Fruit fly (Drosophila melanogaster): ENCODE measurements around the gene hay.
A peak's percentile ranks its signal among the peaks of the same experiment; 100 is the strongest.

The hay gene

dm6 chr3L:10679711-10680154 is 48.9 kb downstream of the hay start (continued):
- TF ChIP-seq Nf-YC (tag; optimal IDR thresholded peaks at IDR 0.05) = no peak
- peak; percentile 36 for TF ChIP-seq CG9727 (GFP tag; optimal IDR thresholded peaks at IDR 0.05)
- TF ChIP-seq CG18619 (GFP tag; optimal IDR thresholded peaks at IDR 0.05) = peak; percentile 20
- TF ChIP-seq CG11456 (GFP tag; IDR thresholded peaks at IDR 0.05) = 0 out of 3 replicates have a peak, but pooled peaks have one; percentile 9
- no peak for TF ChIP-seq lola (GFP tag; optimal IDR thresholded peaks at IDR 0.05)
- peak; percentile 47 for TF ChIP-seq sqz (GFP tag; optimal IDR thresholded peaks at IDR 0.05)
- TF ChIP-seq CG16863 (GFP tag; optimal IDR thresholded peaks at IDR 0.05) = peak; percentile 2
- no peak for TF ChIP-seq E2f1 (GFP tag; IDR thresholded peaks at IDR 0.05)
- TF ChIP-seq otp (GFP tag; IDR thresholded peaks at IDR 0.05) = 0 out of 3 replicates have a peak, but pooled peaks have one; percentile 11
- TF ChIP-seq bsh (GFP tag; optimal IDR thresholded peaks at IDR 0.05) = peak in 1 of 2 experiments; percentile 34
- no peak for TF ChIP-seq CG11093 (GFP tag; IDR thresholded peaks at IDR 0.05)
- TF ChIP-seq Meics (GFP tag; optimal IDR thresholded peaks at IDR 0.05) = peak; percentile 8
- no peak for TF ChIP-seq Aef1 (GFP tag; IDR thresholded peaks at IDR 0.05)
- no peak for TF ChIP-seq CG6272 (GFP tag; IDR thresholded peaks at IDR 0.05)
- TF ChIP-seq CoRest (tag; optimal IDR thresholded peaks at IDR 0.05) = peak; percentile 4
- no peak for TF ChIP-seq CG31224 (GFP tag; IDR thresholded peaks at IDR 0.05)
- TF ChIP-seq insv (GFP tag; optimal IDR thresholded peaks at IDR 0.05) = no peak
- no peak for TF ChIP-seq CG4820 (GFP tag; optimal IDR thresholded peaks at IDR 0.05)
- TF ChIP-seq ac (GFP tag; optimal IDR thresholded peaks at IDR 0.05) = no peak
- TF ChIP-seq CG13775 (GFP tag; optimal IDR thresholded peaks at IDR 0.05) = peak; percentile 22
- no peak for TF ChIP-seq onecut (GFP tag; IDR thresholded peaks at IDR 0.05)
- TF ChIP-seq CG11696 (GFP tag; IDR thresholded peaks at IDR 0.05) = peak; percentile 54; the same call in 1 of the 2 replicates
- TF ChIP-seq gro (GFP tag; optimal IDR thresholded peaks at IDR 0.05) = peak; percentile 0
- TF ChIP-seq CG17912 (GFP tag; optimal IDR thresholded peaks at IDR 0.05) = no peak
- peak; percentile 18 for TF ChIP-seq CrebB (tag; optimal IDR thresholded peaks at IDR 0.05)
- TF ChIP-seq CG10543 (GFP tag; optimal IDR thresholded peaks at IDR 0.05) = peak; percentile 62
- TF ChIP-seq kah (GFP tag; optimal IDR thresholded peaks at IDR 0.05) = no peak
- TF ChIP-seq yki (optimal IDR thresholded peaks at IDR 0.05) = no peak
- TF ChIP-seq Hmx (GFP tag; optimal IDR thresholded peaks at IDR 0.05) = no peak
- no peak for TF ChIP-seq Rx (GFP tag; IDR thresholded peaks at IDR 0.05)
- TF ChIP-seq Ravus (GFP tag; IDR thresholded peaks at IDR 0.05) = no peak
- peak; percentile 21 for TF ChIP-seq CG17359 (tag; optimal IDR thresholded peaks at IDR 0.05)
- peak; percentile 6 for TF ChIP-seq CG15514 (GFP tag; optimal IDR thresholded peaks at IDR 0.05)
- no peak for TF ChIP-seq CG10147 (GFP tag; optimal IDR thresholded peaks at IDR 0.05)
- no peak for TF ChIP-seq dan (GFP tag; IDR thresholded peaks at IDR 0.05)
- peak; percentile 40; the same call in 1 of the 3 replicates for TF ChIP-seq CG11695 (GFP tag; IDR thresholded peaks at IDR 0.05)
- peak; percentile 27 for TF ChIP-seq CG4328 (GFP tag; optimal IDR thresholded peaks at IDR 0.05)
- no peak for TF ChIP-seq CG1529 (GFP tag; optimal IDR thresholded peaks at IDR 0.05)
- TF ChIP-seq HHEX (GFP tag; optimal IDR thresholded peaks at IDR 0.05) = peak; percentile 36
- no peak for TF ChIP-seq Vsx1 (GFP tag; optimal IDR thresholded peaks at IDR 0.05)
- no peak for TF ChIP-seq sim (GFP tag; IDR thresholded peaks at IDR 0.05)
- TF ChIP-seq CG4360 (GFP tag; IDR thresholded peaks at IDR 0.05) = peak; percentile 73
- peak; percentile 30 for TF ChIP-seq Sox100B (GFP tag; optimal IDR thresholded peaks at IDR 0.05)
- peak; percentile 19 for TF ChIP-seq CG10274 (GFP tag; optimal IDR thresholded peaks at IDR 0.05)
- peak; percentile 12 for TF ChIP-seq luna (GFP tag; optimal IDR thresholded peaks at IDR 0.05)
- peak; percentile 7 for TF ChIP-seq CG12391 (tag; optimal IDR thresholded peaks at IDR 0.05)
- peak; percentile 18 for TF ChIP-seq CG11504 (tag; optimal IDR thresholded peaks at IDR 0.05)
- TF ChIP-seq usp (GFP tag; optimal IDR thresholded peaks at IDR 0.05) = no peak
- TF ChIP-seq BtbVII (GFP tag; optimal IDR thresholded peaks at IDR 0.05) = peak; percentile 54
- peak; percentile 32 for TF ChIP-seq CG17568 (GFP tag; optimal IDR thresholded peaks at IDR 0.05)
- no peak for TF ChIP-seq Dp (GFP tag; optimal IDR thresholded peaks at IDR 0.05)
